Worm (Caenorhabditis elegans) whole organism, L4 larva: Measurements from ENCODE around the gene nhr-9.
A peak's percentile ranks its signal among the peaks of the same experiment; 100 is the strongest.

ENCODE experiments used
- F26F4.8 ChIP-seq: fragments of 200-800 bp; sonication (Bioruptor generic); conservative IDR thresholded peaks from 2 replicates; pipeline ENCODE4 v1.3.6; 2022; ENCODE audit warnings: missing genetic modification characterization, missing compliant biosample characterization
- F37D6.2 ChIP-seq: sonication (generic microtip); optimal IDR thresholded peaks from 2 replicates; lab custom pipeline; 2016; ENCODE audit warnings: mild to moderate bottlenecking, missing genetic modification characterization, missing compliant biosample characterization
- T26A8.4 ChIP-seq: fragments of 200-800 bp; sonication (Bioruptor generic); IDR thresholded peaks from 2 replicates; pipeline ENCODE4 v1.3.6; 2022; ENCODE audit warnings: missing genetic modification characterization, missing compliant biosample characterization
- ZK337.2 ChIP-seq: fragments of 200-800 bp; sonication (Bioruptor generic); IDR thresholded peaks from 2 replicates; pipeline ENCODE4 v1.3.6; 2022; ENCODE audit warnings: missing genetic modification reagents, missing genetic modification characterization, missing compliant biosample characterization
- aha-1 ChIP-seq: fragments of 150-350 bp; peaks from one replicate; lab custom pipeline; 2014; ENCODE audit warnings: missing biosample characterization, missing genetic modification characterization
- attf-4 ChIP-seq: sonication (generic microtip); optimal IDR thresholded peaks from 3 replicates; lab custom pipeline; 2017; ENCODE audit warnings: missing biosample characterization, missing genetic modification characterization
- ceh-28 ChIP-seq: fragments of 150-350 bp; optimal IDR thresholded peaks from 2 replicates; lab custom pipeline; 2014; ENCODE audit warnings: missing biosample characterization, missing genetic modification reagents, missing genetic modification characterization
- cey-2 ChIP-seq: sonication (generic microtip); optimal IDR thresholded peaks from 3 replicates; lab custom pipeline; 2017; ENCODE audit warnings: missing genetic modification characterization, mild to moderate bottlenecking, missing compliant biosample characterization, antibody characterized with exemption, borderline replicate concordance; ENCODE audit not compliant: insufficient read depth
- daf-16 ChIP-seq, 3 experiments: sonication (generic microtip); optimal IDR thresholded peaks; 2 replicates each; lab custom pipeline; 2016 to 2017; ENCODE audit warnings: missing genetic modification characterization in 3 of 3, missing genetic modification reagents in 3 of 3, mild to moderate bottlenecking in 2 of 3, missing compliant biosample characterization in 2 of 3, missing biosample characterization in 1 of 3, moderate library complexity in 1 of 3
- dmd-8 ChIP-seq: fragments of 200-800 bp; sonication (Bioruptor generic); IDR thresholded peaks from 2 replicates; pipeline ENCODE4 v1.3.6; 2022; ENCODE audit warnings: missing genetic modification characterization, missing compliant biosample characterization
- duxl-1 ChIP-seq: sonication (generic microtip); optimal IDR thresholded peaks from 2 replicates; lab custom pipeline; 2016; ENCODE audit warnings: mild to moderate bottlenecking, missing genetic modification characterization, moderate library complexity, missing compliant biosample characterization; ENCODE audit not compliant: poor library complexity
- egl-43 ChIP-seq: fragments of 200-800 bp; sonication (Bioruptor generic); IDR thresholded peaks from 2 replicates; pipeline ENCODE4 v1.3.6; 2022; ENCODE audit warnings: missing genetic modification reagents, missing genetic modification characterization, missing compliant biosample characterization
- gei-8 ChIP-seq: fragments of 200-800 bp; sonication (Bioruptor generic); optimal IDR thresholded peaks from 2 replicates; lab custom pipeline; 2018; ENCODE audit warnings: mild to moderate bottlenecking, missing genetic modification characterization, missing compliant biosample characterization
- jun-1 ChIP-seq: fragments of 150-350 bp; optimal IDR thresholded peaks from 2 replicates; lab custom pipeline; 2014; ENCODE audit warnings: missing biosample characterization, missing genetic modification reagents, missing genetic modification characterization
- lin-29 ChIP-seq: fragments of 200-800 bp; sonication (Bioruptor generic); IDR thresholded peaks from 2 replicates; pipeline ENCODE4 v1.3.6; 2022; ENCODE audit warnings: missing genetic modification reagents, missing genetic modification characterization, missing compliant biosample characterization
- lir-3 ChIP-seq: sonication (generic microtip); optimal IDR thresholded peaks from 2 replicates; lab custom pipeline; 2016; ENCODE audit warnings: mild to moderate bottlenecking, missing genetic modification characterization, missing compliant biosample characterization
- madf-5 ChIP-seq, 2 experiments: fragments of 200-800 bp; sonication (Bioruptor generic); IDR thresholded peaks; 2 replicates each; pipeline ENCODE4 v1.3.6; 2022; ENCODE audit warnings: missing compliant biosample characterization in 2 of 2, missing genetic modification characterization in 2 of 2
- mdt-29 ChIP-seq: fragments of 200-800 bp; sonication (Bioruptor generic); IDR thresholded peaks from 2 replicates; pipeline ENCODE4 v1.3.6; 2022; ENCODE audit warnings: missing genetic modification reagents, missing genetic modification characterization, missing compliant biosample characterization
- mep-1 ChIP-seq: fragments of 150-350 bp; sonication (generic microtip); optimal IDR thresholded peaks from 3 replicates; lab custom pipeline; 2014; ENCODE audit warnings: missing biosample characterization, missing genetic modification characterization
- nhr-102 ChIP-seq: sonication (generic microtip); optimal IDR thresholded peaks from 2 replicates; lab custom pipeline; 2016; ENCODE audit warnings: mild to moderate bottlenecking, missing genetic modification characterization, moderate library complexity, missing compliant biosample characterization
- nhr-237 ChIP-seq: sonication (generic microtip); optimal IDR thresholded peaks from 2 replicates; lab custom pipeline; 2017; ENCODE audit warnings: missing biosample characterization, missing genetic modification characterization
- nhr-28 ChIP-seq: fragments of 150-350 bp; optimal IDR thresholded peaks from 2 replicates; lab custom pipeline; 2014; ENCODE audit warnings: missing biosample characterization, missing genetic modification characterization
- nhr-77 ChIP-seq: fragments of 150-350 bp; optimal IDR thresholded peaks from 2 replicates; lab custom pipeline; 2014; ENCODE audit warnings: missing biosample characterization, missing genetic modification characterization
- pqm-1 ChIP-seq: sonication (generic microtip); optimal IDR thresholded peaks from 2 replicates; lab custom pipeline; 2017; ENCODE audit warnings: missing biosample characterization, missing genetic modification characterization
- rbr-2 ChIP-seq: sonication (generic microtip); optimal IDR thresholded peaks from 2 replicates; lab custom pipeline; 2016; ENCODE audit warnings: missing genotype, missing genetic modification characterization, missing compliant biosample characterization
- saeg-2 ChIP-seq: fragments of 200-800 bp; sonication (Bioruptor generic); IDR thresholded peaks from 2 replicates; pipeline ENCODE4 v1.3.6; 2022; ENCODE audit warnings: missing genetic modification reagents, missing genetic modification characterization, missing compliant biosample characterization
- skn-1 ChIP-seq: fragments of 150-350 bp; optimal IDR thresholded peaks from 2 replicates; lab custom pipeline; 2014; ENCODE audit warnings: missing biosample characterization, missing genetic modification characterization
- spr-3 ChIP-seq: fragments of 200-800 bp; sonication (Bioruptor generic); optimal IDR thresholded peaks from 2 replicates; lab custom pipeline; 2018; ENCODE audit warnings: mild to moderate bottlenecking, missing genetic modification characterization, missing compliant biosample characterization
- zag-1 ChIP-seq: fragments of 150-350 bp; optimal IDR thresholded peaks from 2 replicates; lab custom pipeline; 2014; ENCODE audit warnings: missing biosample characterization, missing genetic modification characterization

nhr-9 gene

ce11 chrIII:7142172-7142601, 46.9 kb downstream of the nhr-9 start (continued):
- TF ChIP-seq nhr-77 (no peak), cey-2 (tag; lab: Kevin White, UChicago) (no peak), skn-1 (tag; lab: Kevin White, UChicago) (no peak), nhr-102 (tag; lab: Kevin White, UChicago) (peak; percentile 55), attf-4 (no peak), F26F4.8 (GFP tag; lab: Robert Waterston, UW) (no peak), gei-8 (GFP tag; lab: Kevin White, UChicago) (no peak), madf-5 (GFP tag; IDR thresholded peaks at IDR 0.05; lab: Robert Waterston, UW) (no peak), mep-1 (tag; lab: Kevin White, UChicago) (no peak), lin-29 (GFP tag; lab: Robert Waterston, UW) (no peak), duxl-1 (tag; lab: Kevin White, UChicago) (peak; percentile 33), daf-16 (GFP tag; optimal IDR thresholded peaks at IDR 0.05; lab: Kevin White, UChicago) (peak in 1 of 2 experiments; percentile 9), daf-16 (tag; optimal IDR thresholded peaks at IDR 0.05; lab: Kevin White, UChicago) (peak; percentile 59), mdt-29 (GFP tag; lab: Robert Waterston, UW) (peak; percentile 55), zag-1 (tag; lab: Kevin White, UChicago) (no peak), ceh-28 (tag; lab: Kevin White, UChicago) (no peak), nhr-237 (tag; lab: Kevin White, UChicago) (no peak), rbr-2 (tag; lab: Kevin White, UChicago) (peak; percentile 28), saeg-2 (GFP tag; lab: Robert Waterston, UW) (no peak)

DNA sequence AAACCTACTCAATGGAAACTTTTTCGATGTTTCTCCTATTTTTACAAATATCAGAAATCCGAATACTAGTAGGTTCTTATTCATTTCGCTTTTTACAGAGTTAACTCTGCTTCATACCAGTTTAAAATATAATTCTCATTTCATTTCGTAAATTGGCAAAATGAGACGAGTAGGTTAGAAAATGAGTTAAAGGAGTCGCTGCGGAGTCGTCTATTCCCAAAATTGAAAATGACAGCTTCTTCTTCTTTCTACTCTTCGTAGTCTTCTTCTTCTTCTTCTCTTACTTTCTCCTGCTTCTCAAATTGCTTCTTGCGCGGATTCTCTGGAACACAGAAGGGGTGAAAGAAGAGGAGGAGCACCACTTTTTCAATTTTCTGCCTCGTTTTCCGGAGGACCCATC, 49.5 kb downstream of the nhr-9 start, which contains the start of gene glr-2:
glr-2 (minus strand) TSS at position 211 of the 400 bp plus-strand sequence.
- TF ChIP-seq aha-1 (tag; lab: Kevin White, UChicago) (no peak), ZK337.2 (no peak), spr-3 (no peak), F37D6.2 (tag; lab: Kevin White, UChicago) (no peak)
- TF ChIP-seq, all 104 proteins: peak for 0

DNA sequence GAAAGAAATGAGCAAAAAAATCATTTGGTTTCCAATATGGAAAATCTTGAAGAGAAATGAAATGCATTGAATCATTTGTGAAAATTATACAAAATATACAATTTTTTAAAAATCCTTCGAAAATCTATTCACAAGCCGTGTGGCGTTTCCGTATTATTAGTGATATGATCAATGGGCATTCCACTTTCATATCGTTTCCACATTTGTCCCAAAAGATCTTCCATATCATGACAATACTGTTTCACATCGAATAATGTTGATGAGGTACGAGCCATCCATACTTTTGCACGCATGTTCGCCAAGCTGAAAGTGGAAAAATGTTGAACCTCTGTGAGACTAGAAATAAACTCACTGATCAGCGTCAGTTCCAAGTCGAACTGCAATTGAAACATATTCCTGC, 51.1 kb downstream of the nhr-9 start:
- TF ChIP-seq jun-1 (tag; lab: Kevin White, UChicago) = no peak
- TF ChIP-seq pqm-1 (tag; lab: Kevin White, UChicago) = no peak
- TF ChIP-seq lir-3 (tag; lab: Kevin White, UChicago) = no peak
- peak; percentile 91 for TF ChIP-seq aha-1 (tag; lab: Kevin White, UChicago)
- TF ChIP-seq dmd-8 (GFP tag; lab: Robert Waterston, UW) = no peak
- no peak for TF ChIP-seq egl-43 (GFP tag; lab: Robert Waterston, UW)
- TF ChIP-seq daf-16 (GFP tag; optimal IDR thresholded peaks at IDR 0.05; lab: Kevin White, UChicago) = no peak
- no peak for TF ChIP-seq daf-16 (tag; optimal IDR thresholded peaks at IDR 0.05; lab: Kevin White, UChicago)
- 0 out of 2 replicates have a peak, but pooled peaks have one; percentile 12 for TF ChIP-seq T26A8.4
- TF ChIP-seq nhr-28 = no peak
